Worm (Caenorhabditis elegans) whole organism, L4 larva: ENCODE results near the gene srsx-30.

Source experiments
- egl-27 ChIP-seq: sonication (generic microtip); optimal IDR thresholded peaks from 3 replicates; lab custom pipeline; 2017; ENCODE audit warnings: missing biosample characterization, missing genetic modification reagents, missing genetic modification characterization
- fos-1 ChIP-seq: fragments of 150-350 bp; optimal IDR thresholded peaks from 2 replicates; lab custom pipeline; 2014; ENCODE audit warnings: missing biosample characterization, missing genetic modification characterization
- mdl-1 ChIP-seq, 2 experiments: fragments of 150-350 bp in 1 of 2; sonication (generic microtip) in 1 of 2; optimal IDR thresholded peaks; 2 replicates each; lab custom pipeline; 2014 to 2017; ENCODE audit warnings: missing biosample characterization in 2 of 2, missing genetic modification characterization in 2 of 2
- mes-2 ChIP-seq: sonication (generic microtip); optimal IDR thresholded peaks from 2 replicates; lab custom pipeline; 2016; ENCODE audit warnings: missing genotype, mild to moderate bottlenecking, missing genetic modification characterization, missing compliant biosample characterization; ENCODE audit not compliant: poor library complexity, severe bottlenecking

ce11 chrV:10148352-10148751, 10.3 kb upstream of the srsx-30 start, which contains the start of gene srsx-26:
- TF ChIP-seq egl-27 (no peak), fos-1 (tag; lab: Kevin White, UChicago) (no peak), mes-2 (tag; lab: Kevin White, UChicago) (no peak), mdl-1 (tag; optimal IDR thresholded peaks at IDR 0.05; lab: Kevin White, UChicago) (no peak)
